Worm (Caenorhabditis elegans): Measurements from ENCODE around the gene ZK899.2.

DNA sequence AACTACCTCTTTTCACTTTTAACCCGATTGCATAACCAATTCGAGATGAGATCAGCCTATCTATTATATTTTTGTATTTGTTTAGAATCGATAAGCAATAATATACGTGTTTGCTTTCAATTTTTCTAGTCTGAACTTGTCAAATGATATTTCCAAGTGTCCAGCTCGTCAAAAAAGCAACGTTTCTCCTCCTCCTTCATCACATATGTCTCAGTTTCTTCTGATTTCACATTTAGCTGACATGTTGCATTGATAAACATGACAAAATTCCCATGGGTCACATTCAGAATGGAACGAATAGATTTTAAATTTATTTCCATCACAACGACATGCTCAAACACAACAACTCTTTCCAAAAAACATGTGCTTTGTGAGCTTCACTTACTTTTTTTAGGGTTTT lies 47.6 kb upstream of the ZK899.2 start:
- no peak for TF ChIP-seq sem-2 (GFP tag; optimal IDR thresholded peaks at IDR 0.05)
- no peak for TF ChIP-seq nhr-28 (tag; optimal IDR thresholded peaks at IDR 0.05)
- TF ChIP-seq snpc-4 (tag; optimal IDR thresholded peaks at IDR 0.05) = no peak
- TF ChIP-seq ztf-11 (tag; optimal IDR thresholded peaks at IDR 0.05) = no peak
- no peak for TF ChIP-seq ceh-83 (GFP tag; optimal IDR thresholded peaks at IDR 0.05)
- TF ChIP-seq blmp-1 (tag; optimal IDR thresholded peaks at IDR 0.05) = no peak
- TF ChIP-seq unc-39 (tag; optimal IDR thresholded peaks at IDR 0.05) = no peak
- TF ChIP-seq drap-1 (GFP tag; optimal IDR thresholded peaks at IDR 0.05) = no peak
- no peak for TF ChIP-seq elt-1 (tag; optimal IDR thresholded peaks at IDR 0.05; ENCODE audit: borderline replicate concordance, insufficient read depth)
- no peak for TF ChIP-seq unc-62 (GFP tag; optimal IDR thresholded peaks at IDR 0.05)
- no peak for TF ChIP-seq ham-2 (GFP tag; optimal IDR thresholded peaks at IDR 0.05)
- TF ChIP-seq lin-13 (tag; optimal IDR thresholded peaks at IDR 0.05) = no peak
- TF ChIP-seq elt-3 (tag; optimal IDR thresholded peaks at IDR 0.05) = no peak
